Worm (Caenorhabditis elegans): ENCODE data around the gene smex-1.

The smex-1 gene

ce11 chrV:8268902-8269301 is 26.9 kb downstream of the smex-1 start, which contains the start of the genes asp-6 and asp-12:
Gene asp-6, minus strand, starts transcription at chrV:8268937.
Gene asp-12, plus strand, starts transcription at chrV:8269210.
- TF ChIP-seq lir-1 (GFP tag; conservative IDR thresholded peaks at IDR 0.05): no peak
- no peak for TF ChIP-seq ztf-26 (tag; optimal IDR thresholded peaks at IDR 0.05)
- no peak for TF ChIP-seq hmg-1.2 (GFP tag; IDR thresholded peaks at IDR 0.05)
- peak; percentile 80 for TF ChIP-seq nhr-80 (tag; optimal IDR thresholded peaks at IDR 0.05)

- TF ChIP-seq snpc-4 (GFP tag; optimal IDR thresholded peaks at IDR 0.05): no peak
- peak in 1 of 4 experiments; percentile 5 for TF ChIP-seq snpc-4 (tag; optimal IDR thresholded peaks at IDR 0.05)
- no peak for TF ChIP-seq pbrm-1 (GFP tag; IDR thresholded peaks at IDR 0.05)
- TF ChIP-seq nfyb-1 (GFP tag; IDR thresholded peaks at IDR 0.05): 0 out of 2 replicates have a peak, but pooled peaks have one; percentile 24
- peak; percentile 16; the same call in 1 of the 2 replicates for TF ChIP-seq B0336.3 (GFP tag; IDR thresholded peaks at IDR 0.05)
- peak; percentile 2 for TF ChIP-seq tlf-1 (GFP tag; optimal IDR thresholded peaks at IDR 0.05)
- TF ChIP-seq cebp-1 (GFP tag; IDR thresholded peaks at IDR 0.05): no peak
- TF ChIP-seq cebp-1 (tag; optimal IDR thresholded peaks at IDR 0.05): no peak
- peak; percentile 71 for TF ChIP-seq nhr-80 (tag; optimal IDR thresholded peaks at IDR 0.05)
- TF ChIP-seq unc-62 (GFP tag; optimal IDR thresholded peaks at IDR 0.05): no peak
- TF ChIP-seq nfya-2 (GFP tag; IDR thresholded peaks at IDR 0.05): no peak
- peak; percentile 69 for TF ChIP-seq Y53G8AR.9 (GFP tag; conservative IDR thresholded peaks at IDR 0.05)
- TF ChIP-seq ekl-4 (GFP tag; IDR thresholded peaks at IDR 0.05): 0 out of 2 replicates have a peak, but pooled peaks have one; percentile 21
- TF ChIP-seq let-607 (tag; optimal IDR thresholded peaks at IDR 0.05): peak in 1 of 2 experiments; percentile 13
- no peak for TF ChIP-seq ceh-100 (GFP tag; IDR thresholded peaks at IDR 0.05)
- no peak for TF ChIP-seq xnd-1 (tag; optimal IDR thresholded peaks at IDR 0.05)
- TF ChIP-seq tbp1 (GFP tag; optimal IDR thresholded peaks at IDR 0.05): peak; percentile 7
- TF ChIP-seq ztf-3 (GFP tag; optimal IDR thresholded peaks at IDR 0.05): no peak
- TF ChIP-seq F57C9.4 (tag; optimal IDR thresholded peaks at IDR 0.05): no peak
- TF ChIP-seq cebp-2 (GFP tag; IDR thresholded peaks at IDR 0.05): no peak
Measured at ce11 chrV:8267275-8267674, 28.5 kb downstream of the smex-1 start.

- TF ChIP-seq F57A8.1 (GFP tag; optimal IDR thresholded peaks at IDR 0.05): no peak
- no peak for TF ChIP-seq him-1 (tag; optimal IDR thresholded peaks at IDR 0.05)
- TF ChIP-seq hrde-1 (tag; optimal IDR thresholded peaks at IDR 0.05; ENCODE audit: borderline replicate concordance): no peak
- TF ChIP-seq ceh-27 (GFP tag; optimal IDR thresholded peaks at IDR 0.05): no peak
- no peak for TF ChIP-seq F37B4.10 (GFP tag; IDR thresholded peaks at IDR 0.05)
- no peak for TF ChIP-seq F22D6.2 (tag; optimal IDR thresholded peaks at IDR 0.05)
- no peak for TF ChIP-seq lin-54 (GFP tag; optimal IDR thresholded peaks at IDR 0.05)
- no peak for TF ChIP-seq snpc-1.3 (tag; optimal IDR thresholded peaks at IDR 0.05; ENCODE audit: insufficient read depth)
- TF ChIP-seq F23B12.7 (tag; optimal IDR thresholded peaks at IDR 0.05; ENCODE audit: insufficient read depth): no peak
- TF ChIP-seq nhr-120 (GFP tag; IDR thresholded peaks at IDR 0.05): no peak
- TF ChIP-seq F39B2.1 (GFP tag; IDR thresholded peaks at IDR 0.05): no peak
- TF ChIP-seq aptf-3 (GFP tag; IDR thresholded peaks at IDR 0.05): no peak
- TF ChIP-seq atf-7 (tag; optimal IDR thresholded peaks at IDR 0.05): no peak
- TF ChIP-seq bed-1 (GFP tag; IDR thresholded peaks at IDR 0.05): no peak
- no peak for TF ChIP-seq Y67H2A.10 (GFP tag; conservative IDR thresholded peaks at IDR 0.05)
Measured at ce11 chrV:8266232-8266631, 29.5 kb downstream of the smex-1 start, which contains the start of gene F21F8.5. Gene F21F8.5, minus strand, starts transcription at chrV:8266332.

Measured in whole organism, young adult.